Fruit fly (Drosophila melanogaster) whole organism, embryonic: ENCODE results near the gene CG5541.

Source experiments
- BtbVII ChIP-seq: fragments of 200-800 bp; sonication (Bioruptor generic); optimal IDR thresholded peaks from 3 replicates; lab custom pipeline; 2017; ENCODE audit warnings: missing biosample characterization, mild to moderate bottlenecking, missing genetic modification characterization
- CG9876 ChIP-seq: fragments of 200-800 bp; sonication (Bioruptor generic); optimal IDR thresholded peaks from 2 replicates; lab custom pipeline; 2016; ENCODE audit warnings: missing biosample characterization, missing genetic modification characterization
- dan ChIP-seq: fragments of 200-800 bp; sonication (Bioruptor generic); IDR thresholded peaks from 2 replicates; pipeline ENCODE4 v1.3.6; 2022; ENCODE audit warnings: missing biosample characterization, missing genetic modification characterization
- hbn ChIP-seq: fragments of 200-800 bp; sonication (Bioruptor generic); IDR thresholded peaks from 2 replicates; pipeline ENCODE4 v1.3.6; 2022; ENCODE audit warnings: missing biosample characterization, missing genetic modification characterization; ENCODE audit not compliant: partially characterized antibody

DNA sequence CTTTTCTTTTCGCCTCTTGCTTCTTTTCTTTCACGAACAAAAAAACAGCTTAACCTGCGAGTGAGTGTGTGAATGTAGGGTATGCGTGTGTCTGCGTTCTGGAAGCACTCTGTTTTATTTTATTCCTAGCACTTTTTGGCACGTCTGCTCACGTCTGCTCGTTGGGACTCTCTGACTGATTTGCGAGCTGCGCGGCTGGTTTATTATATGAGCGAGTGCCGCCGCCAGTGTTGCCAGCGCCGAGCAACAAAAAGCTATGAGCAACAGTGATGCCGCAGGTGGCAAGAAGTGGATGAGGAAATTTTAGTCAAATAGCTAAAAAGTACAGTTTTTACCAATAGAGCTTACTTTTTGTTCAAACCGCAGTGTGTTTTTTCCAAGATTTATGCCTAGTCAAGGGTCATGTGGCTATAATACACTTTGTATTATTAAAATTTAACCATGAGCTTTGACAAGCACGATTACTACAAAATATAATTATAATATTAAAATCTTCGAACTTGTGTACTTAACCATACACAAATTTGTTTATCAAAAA, 32.2 kb downstream of the CG5541 start, which contains the start of gene Lsd-2:
- TF ChIP-seq CG9876 (GFP tag; lab: Kevin White, UChicago) (no peak), dan (GFP tag; lab: Robert Waterston, UW) (no peak), BtbVII (no peak), hbn (GFP tag; lab: Robert Waterston, UW) (no peak)
